Fruit fly (Drosophila melanogaster) whole organism, adult: Measurements from ENCODE around the gene Atg6.

Source experiments
- CG12768 ChIP-seq: fragments of 200-800 bp; sonication (Bioruptor generic); optimal IDR thresholded peaks from 2 replicates; lab custom pipeline; 2017; ENCODE audit warnings: missing biosample characterization, missing genetic modification characterization, mild to moderate bottlenecking, moderate library complexity, missing genetic modification reagents
- CG1620 ChIP-seq: fragments of 200-800 bp; sonication (Bioruptor generic); optimal IDR thresholded peaks from 2 replicates; lab custom pipeline; 2016; ENCODE audit warnings: missing biosample characterization, missing genetic modification characterization
- CG33017 ChIP-seq: fragments of 200-800 bp; sonication (Bioruptor generic); optimal IDR thresholded peaks from 2 replicates; lab custom pipeline; 2018; ENCODE audit warnings: missing biosample characterization, mild to moderate bottlenecking, missing genetic modification characterization, moderate library complexity
- CG5204 ChIP-seq: fragments of 200-800 bp; sonication (Bioruptor generic); optimal IDR thresholded peaks from 2 replicates; lab custom pipeline; 2016; ENCODE audit warnings: missing biosample characterization, missing genetic modification characterization
- CG7045 ChIP-seq: fragments of 200-800 bp; sonication (Bioruptor generic); optimal IDR thresholded peaks from 2 replicates; lab custom pipeline; 2017; ENCODE audit warnings: missing biosample characterization, mild to moderate bottlenecking, missing genetic modification characterization
- Clk ChIP-seq: fragments of 200-800 bp; sonication (Bioruptor generic); optimal IDR thresholded peaks from 2 replicates; lab custom pipeline; 2017; ENCODE audit warnings: missing biosample characterization, missing genetic modification characterization
- Mnt ChIP-seq: fragments of 200-800 bp; sonication (Bioruptor generic); optimal IDR thresholded peaks from 2 replicates; lab custom pipeline; 2016; ENCODE audit warnings: missing biosample characterization, mild to moderate bottlenecking, missing genetic modification characterization
- cic ChIP-seq: fragments of 200-800 bp; sonication (Bioruptor generic); optimal IDR thresholded peaks from 2 replicates; lab custom pipeline; 2017; ENCODE audit warnings: missing biosample characterization, mild to moderate bottlenecking, missing genetic modification characterization, moderate library complexity
- kay ChIP-seq: fragments of 200-800 bp; sonication (Bioruptor generic); peaks from one replicate; lab custom pipeline; 2016; ENCODE audit warnings: missing biosample characterization, missing genetic modification characterization, borderline replicate concordance
- ovo ChIP-seq: fragments of 200-800 bp; sonication (Bioruptor generic); optimal IDR thresholded peaks from 2 replicates; lab custom pipeline; 2016; ENCODE audit warnings: missing biosample characterization, missing genetic modification characterization
- pad ChIP-seq: fragments of 200-800 bp; sonication (Bioruptor generic); optimal IDR thresholded peaks from 3 replicates; lab custom pipeline; 2017; ENCODE audit warnings: missing biosample characterization, missing genetic modification characterization, mild to moderate bottlenecking, moderate library complexity, missing genetic modification reagents
- tj ChIP-seq: fragments of 200-800 bp; sonication (Bioruptor generic); optimal IDR thresholded peaks from 3 replicates; lab custom pipeline; 2017; ENCODE audit warnings: missing biosample characterization, mild to moderate bottlenecking, missing genetic modification characterization, moderate library complexity

DNA sequence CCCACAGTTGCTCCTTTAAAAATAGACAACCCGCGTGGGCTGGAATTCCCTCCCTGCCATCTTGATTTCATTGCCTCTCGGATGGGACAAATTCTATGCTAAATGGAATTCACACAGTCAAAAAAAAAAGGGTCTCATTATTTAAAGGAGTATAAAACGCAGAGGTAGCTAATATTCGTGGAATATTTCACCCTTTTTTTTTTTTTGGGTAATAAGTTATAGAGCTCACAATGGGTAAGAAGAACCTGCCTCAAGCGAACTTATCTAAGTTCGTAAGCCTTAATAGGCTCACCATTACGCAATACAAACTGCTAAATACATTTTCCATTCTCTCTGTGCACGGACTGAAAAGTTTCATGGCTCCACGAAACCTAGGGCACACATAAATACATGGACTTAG, 23.1 kb upstream of the Atg6 start:
- TF ChIP-seq CG33017 (no peak), kay (no peak), CG1620 (GFP tag; lab: Kevin White, UChicago) (no peak), pad (GFP tag; lab: Kevin White, UChicago) (no peak), CG5204 (GFP tag; lab: Kevin White, UChicago) (no peak), CG7045 (GFP tag; lab: Kevin White, UChicago) (no peak), Clk (no peak), tj (no peak), ovo (GFP tag; lab: Kevin White, UChicago) (no peak), cic (GFP tag; lab: Kevin White, UChicago) (no peak), Mnt (GFP tag; lab: Kevin White, UChicago) (no peak), CG12768 (no peak)
